Worm (Caenorhabditis elegans): ENCODE measurements around the gene ifp-1.

Gene ifp-1

DNA sequence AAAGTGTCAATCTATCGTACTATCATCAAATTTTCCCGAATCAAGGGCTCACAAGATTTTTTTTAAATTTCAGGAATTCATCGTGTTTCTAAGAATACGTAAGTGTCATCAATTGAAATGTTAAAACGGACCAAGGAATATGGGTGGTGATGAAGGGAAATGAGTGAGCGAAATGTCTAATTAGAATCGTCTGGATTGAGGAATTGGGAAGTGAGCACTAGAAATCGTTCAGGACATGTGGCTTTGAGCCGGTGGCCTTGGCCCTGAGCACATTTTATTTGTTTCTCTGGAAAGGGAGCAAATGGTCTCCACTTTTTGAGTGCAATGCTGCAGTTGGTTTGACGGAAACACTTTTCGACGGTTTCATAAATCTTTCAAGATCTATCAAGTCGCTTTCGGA lies 25.7 kb downstream of the ifp-1 start:
- TF ChIP-seq nhr-76 (tag; optimal IDR thresholded peaks at IDR 0.05), result no peak
- TF ChIP-seq blmp-1 (tag; optimal IDR thresholded peaks at IDR 0.05), result no peak
- no peak for TF ChIP-seq ceh-43 (GFP tag; optimal IDR thresholded peaks at IDR 0.05)
- TF ChIP-seq mab-5 (tag; optimal IDR thresholded peaks at IDR 0.05), result no peak

ce11 chrX:9653478-9653877 lies 26.5 kb downstream of the ifp-1 start:
- no peak for TF ChIP-seq sem-2 (GFP tag; optimal IDR thresholded peaks at IDR 0.05)
- TF ChIP-seq nhr-76 (tag; optimal IDR thresholded peaks at IDR 0.05), result no peak
- TF ChIP-seq ceh-39 (tag; optimal IDR thresholded peaks at IDR 0.05), result no peak
- no peak for TF ChIP-seq ztf-11 (tag; optimal IDR thresholded peaks at IDR 0.05)
- TF ChIP-seq cnd-1 (tag; optimal IDR thresholded peaks at IDR 0.05), result no peak
- no peak for TF ChIP-seq nhr-12 (tag; optimal IDR thresholded peaks at IDR 0.05)
- no peak for TF ChIP-seq sptf-1 (tag; optimal IDR thresholded peaks at IDR 0.05)
- TF ChIP-seq flh-1 (GFP tag; optimal IDR thresholded peaks at IDR 0.05), result no peak
- no peak for TF ChIP-seq unc-120 (tag; optimal IDR thresholded peaks at IDR 0.05; ENCODE audit: poor library complexity, severe bottlenecking)
- TF ChIP-seq nhr-237 (tag; optimal IDR thresholded peaks at IDR 0.05), result no peak
- no peak for TF ChIP-seq M03D4.4 (tag; optimal IDR thresholded peaks at IDR 0.05)

DNA sequence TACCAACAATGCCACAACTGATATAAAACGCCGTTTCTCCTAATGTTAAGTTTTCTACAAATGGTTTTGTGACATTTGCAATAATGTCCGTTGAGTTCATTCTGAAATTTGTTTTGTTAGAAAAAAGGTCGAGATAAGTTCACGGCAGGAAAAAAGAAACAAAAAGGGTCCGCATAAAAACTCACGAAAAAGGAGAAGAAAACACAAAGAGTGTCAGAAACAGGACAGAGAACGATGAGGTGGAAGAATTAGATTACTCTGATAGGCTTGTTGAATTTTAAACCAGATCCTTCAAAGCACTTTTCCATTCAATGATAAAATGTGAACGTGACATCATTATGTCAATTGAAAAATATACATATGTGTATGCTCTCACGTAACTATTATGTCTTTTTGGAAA lies 27.0 kb downstream of the ifp-1 start, which contains the start of gene aex-2:
Gene aex-2 (minus strand): TSS at position 101 of the 400 bp plus-strand sequence.
- TF ChIP-seq ceh-43 (GFP tag; optimal IDR thresholded peaks at IDR 0.05), result no peak
- TF ChIP-seq ham-2 (GFP tag; optimal IDR thresholded peaks at IDR 0.05), result no peak
- no peak for TF ChIP-seq snpc-4 (tag; optimal IDR thresholded peaks at IDR 0.05)
- no peak for TF ChIP-seq zip-8 (tag; optimal IDR thresholded peaks at IDR 0.05)
- no peak for TF ChIP-seq hlh-1 (tag; optimal IDR thresholded peaks at IDR 0.05)
- TF ChIP-seq M03D4.4 (tag; optimal IDR thresholded peaks at IDR 0.05), result no peak

ce11 chrX:9648098-9648574 lies 31.8 kb downstream of the ifp-1 start, which contains the start of gene F34H10.4:
TSS of gene F34H10.4 (plus strand) at chrX:9648524.
- no peak for TF ChIP-seq lin-32 (GFP tag; optimal IDR thresholded peaks at IDR 0.05)
- peak; percentile 53 for TF ChIP-seq ces-1 (GFP tag; optimal IDR thresholded peaks at IDR 0.05)

ce11 chrX:9642775-9643461 lies 37.1 kb downstream of the ifp-1 start:
- TF ChIP-seq ceh-39 (tag; optimal IDR thresholded peaks at IDR 0.05), result no peak
- TF ChIP-seq unc-120 (tag; optimal IDR thresholded peaks at IDR 0.05; ENCODE audit: poor library complexity, severe bottlenecking), result no peak
- TF ChIP-seq ham-2 (GFP tag; optimal IDR thresholded peaks at IDR 0.05), result no peak
- TF ChIP-seq mab-5 (tag; optimal IDR thresholded peaks at IDR 0.05), result no peak
- no peak for TF ChIP-seq mls-2 (tag; optimal IDR thresholded peaks at IDR 0.05)
- TF ChIP-seq ceh-83 (GFP tag; optimal IDR thresholded peaks at IDR 0.05), result no peak
- TF ChIP-seq nhr-28 (tag; optimal IDR thresholded peaks at IDR 0.05), result no peak
- TF ChIP-seq lsy-2 (tag; optimal IDR thresholded peaks at IDR 0.05), result no peak
- TF ChIP-seq flh-1 (GFP tag; optimal IDR thresholded peaks at IDR 0.05), result no peak
- TF ChIP-seq nhr-12 (tag; optimal IDR thresholded peaks at IDR 0.05), result no peak

DNA sequence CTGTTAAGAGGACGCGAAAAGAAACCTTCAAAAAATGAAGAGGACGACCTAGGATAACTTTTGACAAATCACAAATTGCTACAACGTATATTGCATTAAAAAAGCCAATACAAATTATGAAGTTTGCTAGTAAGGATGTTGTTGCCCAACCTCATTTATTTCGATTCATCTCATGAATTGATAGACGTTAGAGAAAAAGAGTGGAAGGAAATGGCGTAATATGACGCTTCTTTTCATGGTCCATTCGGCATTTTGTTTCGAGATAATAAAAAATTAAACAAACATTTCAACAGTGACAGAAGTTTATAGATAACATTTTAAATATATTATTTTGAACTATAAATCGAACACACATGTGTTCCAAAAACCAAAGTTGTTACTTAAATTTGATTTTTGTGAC lies 39.1 kb downstream of the ifp-1 start:
- TF ChIP-seq ces-1 (GFP tag; optimal IDR thresholded peaks at IDR 0.05) (peak; percentile 30), ham-2 (GFP tag; optimal IDR thresholded peaks at IDR 0.05) (no peak)

DNA sequence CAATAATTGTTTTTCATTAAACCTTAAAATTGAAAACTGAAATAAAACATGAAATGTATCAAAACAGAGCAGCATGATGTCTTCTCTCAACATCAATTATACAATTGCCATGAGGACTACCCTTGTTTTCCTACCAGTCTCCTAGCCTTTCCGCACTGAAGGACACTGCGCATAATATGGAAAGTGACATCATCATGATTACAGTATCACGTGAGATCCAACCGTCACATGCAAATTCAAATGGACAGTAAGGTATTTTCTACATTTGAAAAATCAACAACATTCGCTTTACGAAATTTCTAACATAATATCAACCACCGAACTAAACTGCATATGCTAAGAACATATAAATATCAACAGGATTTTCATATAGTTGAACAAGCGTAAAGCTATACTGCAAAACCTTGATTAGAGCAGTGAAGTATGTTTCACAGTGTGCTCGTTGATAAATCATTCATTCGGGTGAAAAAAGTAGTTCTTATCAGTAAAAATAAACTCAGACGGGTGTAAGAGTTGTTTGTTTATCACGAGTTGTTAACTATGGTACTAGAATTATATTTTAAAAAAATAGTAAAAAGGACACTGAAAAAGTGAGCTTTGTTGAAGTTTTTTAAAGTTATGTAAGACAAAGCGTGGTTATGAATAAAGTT lies 41.0 kb downstream of the ifp-1 start:
- TF ChIP-seq flh-1 (GFP tag; optimal IDR thresholded peaks at IDR 0.05), result no peak
- no peak for TF ChIP-seq elt-3 (tag; optimal IDR thresholded peaks at IDR 0.05)
- no peak for TF ChIP-seq cnd-1 (tag; optimal IDR thresholded peaks at IDR 0.05)
- no peak for TF ChIP-seq nhr-2 (tag; optimal IDR thresholded peaks at IDR 0.05)
- no peak for TF ChIP-seq tbx-8 (GFP tag; optimal IDR thresholded peaks at IDR 0.05)
- no peak for TF ChIP-seq M03D4.4 (tag; optimal IDR thresholded peaks at IDR 0.05)
- TF ChIP-seq mab-5 (tag; optimal IDR thresholded peaks at IDR 0.05), result no peak
- no peak for TF ChIP-seq drap-1 (GFP tag; optimal IDR thresholded peaks at IDR 0.05)
- no peak for TF ChIP-seq snpc-4 (tag; optimal IDR thresholded peaks at IDR 0.05)
- TF ChIP-seq hlh-1 (tag; optimal IDR thresholded peaks at IDR 0.05), result no peak
- TF ChIP-seq ham-2 (GFP tag; optimal IDR thresholded peaks at IDR 0.05), result no peak
- TF ChIP-seq sptf-1 (tag; optimal IDR thresholded peaks at IDR 0.05), result no peak
- no peak for TF ChIP-seq sem-2 (GFP tag; optimal IDR thresholded peaks at IDR 0.05)
- no peak for TF ChIP-seq nhr-237 (tag; optimal IDR thresholded peaks at IDR 0.05)
- no peak for TF ChIP-seq lin-32 (GFP tag; optimal IDR thresholded peaks at IDR 0.05)
- TF ChIP-seq pha-4 (tag; optimal IDR thresholded peaks at IDR 0.05), result no peak
- TF ChIP-seq ceh-43 (GFP tag; optimal IDR thresholded peaks at IDR 0.05), result no peak
- TF ChIP-seq lsy-2 (tag; optimal IDR thresholded peaks at IDR 0.05), result no peak
- TF ChIP-seq zip-8 (tag; optimal IDR thresholded peaks at IDR 0.05), result no peak
- no peak for TF ChIP-seq mls-2 (tag; optimal IDR thresholded peaks at IDR 0.05)

All from whole organism, mixed stage, embryonic.